Worm (Caenorhabditis elegans) whole organism, early embryonic: ENCODE results near the gene C15B12.3.

Experiments
- B0310.2 ChIP-seq: sonication (generic microtip); optimal IDR thresholded peaks from 2 replicates; lab custom pipeline; 2016; ENCODE audit warnings: mild to moderate bottlenecking, missing genetic modification characterization, missing compliant biosample characterization
- F13C5.2 ChIP-seq: sonication (generic microtip); optimal IDR thresholded peaks from 2 replicates; lab custom pipeline; 2017; ENCODE audit warnings: mild to moderate bottlenecking, missing genetic modification characterization, inconsistent platforms, missing compliant biosample characterization
- aly-1 ChIP-seq: sonication (generic microtip); optimal IDR thresholded peaks from 2 replicates; lab custom pipeline; 2016; ENCODE audit warnings: missing genetic modification characterization, missing compliant biosample characterization
- ama-1 ChIP-seq: fragments of 150-350 bp; optimal IDR thresholded peaks from 2 replicates; lab custom pipeline; 2014
- ceh-13 ChIP-seq: fragments of 200-800 bp; sonication (Bioruptor generic); optimal IDR thresholded peaks from 2 replicates; lab custom pipeline; 2018; ENCODE audit warnings: mild to moderate bottlenecking, missing genetic modification characterization, missing compliant biosample characterization
- ceh-36 ChIP-seq: sonication (generic microtip); optimal IDR thresholded peaks from 2 replicates; lab custom pipeline; 2016; ENCODE audit warnings: missing genetic modification characterization, inconsistent platforms, missing compliant biosample characterization
- flt-1 ChIP-seq: fragments of 200-800 bp; sonication (Bioruptor generic); IDR thresholded peaks from 2 replicates; pipeline ENCODE4 v1.3.6; 2022; ENCODE audit warnings: missing genetic modification characterization, missing compliant biosample characterization
- hmg-4 ChIP-seq: fragments of 200-800 bp; sonication (Bioruptor generic); optimal IDR thresholded peaks from 2 replicates; lab custom pipeline; 2018; ENCODE audit warnings: mild to moderate bottlenecking, missing genetic modification characterization, missing compliant biosample characterization
- hnd-1 ChIP-seq: sonication (generic microtip); optimal IDR thresholded peaks from 2 replicates; lab custom pipeline; 2016; ENCODE audit warnings: missing genetic modification characterization, missing compliant biosample characterization
- pes-1 ChIP-seq: fragments of 200-800 bp; sonication (Bioruptor generic); IDR thresholded peaks from 2 replicates; pipeline ENCODE4 v1.3.6; 2022; ENCODE audit warnings: missing genetic modification reagents, missing genetic modification characterization, missing compliant biosample characterization
- sea-1 ChIP-seq: fragments of 200-800 bp; sonication (Bioruptor generic); conservative IDR thresholded peaks from 2 replicates; pipeline ENCODE4 v1.3.6; 2022; ENCODE audit warnings: missing genetic modification characterization, missing compliant biosample characterization

- TF ChIP-seq F13C5.2 (tag; lab: Kevin White, UChicago) (no peak), ama-1 (lab: Kevin White, UChicago) (no peak), ceh-36 (tag; lab: Kevin White, UChicago) (no peak), pes-1 (no peak), flt-1 (no peak), hnd-1 (tag; lab: Kevin White, UChicago) (no peak), hmg-4 (GFP tag; lab: Kevin White, UChicago) (no peak), aly-1 (no peak), ceh-13 (GFP tag; lab: Kevin White, UChicago) (no peak), B0310.2 (no peak), sea-1 (GFP tag; lab: Robert Waterston, UW) (no peak)
These were observed 4.9 kb downstream of the C15B12.3 start for ce11 chrX:6462479-6462878.
